Fruit fly (Drosophila melanogaster): ENCODE results near the gene CG6592.
A peak's percentile ranks its signal among the peaks of the same experiment; 100 is the strongest.

CG6592 gene

dm6 chr3L:6082561-6082960 lies 23.1 kb downstream of the CG6592 start, which contains the start of gene CG13293 (continued):
- TF ChIP-seq CG10431 (GFP tag; optimal IDR thresholded peaks at IDR 0.05) (peak; percentile 29), CG13624 (GFP tag; optimal IDR thresholded peaks at IDR 0.05) (no peak), sens (GFP tag) (peak; percentile 62), CG14667 (GFP tag; IDR thresholded peaks at IDR 0.05) (no peak), CG6791 (GFP tag; IDR thresholded peaks at IDR 0.05; ENCODE audit: partially characterized antibody) (no peak), pum (GFP tag; optimal IDR thresholded peaks at IDR 0.05) (no peak), CG4707 (GFP tag; optimal IDR thresholded peaks at IDR 0.05) (no peak), CG2712 (tag; optimal IDR thresholded peaks at IDR 0.05) (no peak), CG3407 (GFP tag; optimal IDR thresholded peaks at IDR 0.05) (no peak), CG9437 (GFP tag; optimal IDR thresholded peaks at IDR 0.05) (no peak), cas (GFP tag; IDR thresholded peaks at IDR 0.05) (no peak), br (optimal IDR thresholded peaks at IDR 0.05) (no peak), CG1602 (GFP tag; optimal IDR thresholded peaks at IDR 0.05) (no peak), Atf-2 (GFP tag; optimal IDR thresholded peaks at IDR 0.05) (no peak), sisA (GFP tag; IDR thresholded peaks at IDR 0.05) (no peak), phol (tag; optimal IDR thresholded peaks at IDR 0.05) (no peak), CG3995 (GFP tag; optimal IDR thresholded peaks at IDR 0.05) (no peak), Neu2 (GFP tag; optimal IDR thresholded peaks at IDR 0.05; ENCODE audit: borderline replicate concordance) (no peak), fd96Cb (tag; optimal IDR thresholded peaks at IDR 0.05) (no peak), cad (GFP tag; optimal IDR thresholded peaks at IDR 0.05) (peak; percentile 28), CG17361 (GFP tag; IDR thresholded peaks at IDR 0.05) (no peak), CG9215 (GFP tag; IDR thresholded peaks at IDR 0.05) (no peak), Nf-YB (GFP tag; optimal IDR thresholded peaks at IDR 0.05) (no peak), Ets97D (GFP tag; optimal IDR thresholded peaks at IDR 0.05) (peak; percentile 2), gfzf (GFP tag; optimal IDR thresholded peaks at IDR 0.05) (no peak), abd-A (tag; optimal IDR thresholded peaks at IDR 0.05) (peak; percentile 61), CG12391 (tag; optimal IDR thresholded peaks at IDR 0.05) (no peak), GATAe (GFP tag; conservative IDR thresholded peaks at IDR 0.05) (no peak), pho (GFP tag; optimal IDR thresholded peaks at IDR 0.05) (no peak), jumu (GFP tag; optimal IDR thresholded peaks at IDR 0.05) (no peak), vfl (GFP tag; optimal IDR thresholded peaks at IDR 0.05) (no peak), Bteb2 (GFP tag; optimal IDR thresholded peaks at IDR 0.05) (no peak), CG10959 (GFP tag; IDR thresholded peaks at IDR 0.05) (no peak), CG10462 (GFP tag; optimal IDR thresholded peaks at IDR 0.05) (no peak), h (optimal IDR thresholded peaks at IDR 0.05) (no peak), CG17568 (GFP tag; optimal IDR thresholded peaks at IDR 0.05) (no peak), CG12071 (GFP tag; optimal IDR thresholded peaks at IDR 0.05) (no peak), Deaf1 (tag; optimal IDR thresholded peaks at IDR 0.05) (no peak), toy (GFP tag; IDR thresholded peaks at IDR 0.05) (no peak), Antp (GFP tag; optimal IDR thresholded peaks at IDR 0.05) (no peak), CG4360 (GFP tag; IDR thresholded peaks at IDR 0.05) (no peak), CG5953 (GFP tag; IDR thresholded peaks at IDR 0.05) (no peak), salm (tag; optimal IDR thresholded peaks at IDR 0.05) (no peak), ewg (GFP tag; optimal IDR thresholded peaks at IDR 0.05) (no peak), CG16863 (GFP tag; optimal IDR thresholded peaks at IDR 0.05) (no peak), nmo (GFP tag; optimal IDR thresholded peaks at IDR 0.05) (no peak), CG1529 (GFP tag; optimal IDR thresholded peaks at IDR 0.05) (no peak), ci (GFP tag; IDR thresholded peaks at IDR 0.05) (no peak; the same call in 2 of the 3 replicates), seq (GFP tag; IDR thresholded peaks at IDR 0.05) (peak; percentile 97), CG3838 (GFP tag; optimal IDR thresholded peaks at IDR 0.05) (no peak), CG4328 (GFP tag; optimal IDR thresholded peaks at IDR 0.05) (no peak), CG31365 (tag; optimal IDR thresholded peaks at IDR 0.05) (no peak), Tbp (GFP tag; optimal IDR thresholded peaks at IDR 0.05) (no peak), CG1603 (tag; optimal IDR thresholded peaks at IDR 0.05) (peak; percentile 27)

Measured in whole organism, embryonic.